Worm (Caenorhabditis elegans): ENCODE measurements around the gene H23L24.1.

ce11 chrIV:8697436-8697835, 20.8 kb upstream of the H23L24.1 start, which contains the start of gene ttll-11:
- TF ChIP-seq klf-2 (GFP tag; conservative IDR thresholded peaks at IDR 0.05) (no peak), tab-1 (GFP tag; IDR thresholded peaks at IDR 0.05) (no peak)
